Worm (Caenorhabditis elegans) whole organism, late embryonic: Measurements from ENCODE around the gene srlf-13.

Source experiments
- T23F11.4 ChIP-seq: fragments of 200-800 bp; sonication (Bioruptor generic); optimal IDR thresholded peaks from 2 replicates; lab custom pipeline; 2018; ENCODE audit warnings: mild to moderate bottlenecking, missing genetic modification characterization, missing compliant biosample characterization
- Y22D7AL.16 ChIP-seq: sonication (generic microtip); optimal IDR thresholded peaks from 2 replicates; lab custom pipeline; 2016; ENCODE audit warnings: missing genetic modification characterization, missing compliant biosample characterization
- ceh-2 ChIP-seq: sonication (generic microtip); optimal IDR thresholded peaks from 2 replicates; lab custom pipeline; 2016; ENCODE audit warnings: missing genotype, missing genetic modification characterization, missing compliant biosample characterization
- rnt-1 ChIP-seq: sonication (generic microtip); optimal IDR thresholded peaks from 2 replicates; lab custom pipeline; 2016; ENCODE audit warnings: missing genetic modification characterization, missing compliant biosample characterization

DNA sequence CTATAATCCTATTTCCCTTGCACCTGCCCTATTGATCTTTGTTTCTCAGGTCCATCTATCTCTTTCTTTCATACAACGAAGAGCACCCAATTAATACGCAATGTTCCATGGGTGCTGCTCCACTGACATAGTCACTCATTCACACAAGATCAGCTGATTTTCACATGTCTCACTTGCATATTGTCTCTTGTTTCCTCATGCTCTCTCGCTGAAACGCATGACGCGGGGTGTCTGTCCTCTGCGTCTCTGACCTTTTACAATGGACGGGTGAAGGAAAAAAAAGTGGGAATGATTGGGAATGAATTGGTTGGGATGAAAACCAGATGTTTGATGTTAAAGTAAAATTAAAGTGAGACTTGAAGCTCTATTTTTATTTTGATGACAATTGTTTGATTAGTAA, 38.9 kb upstream of the srlf-13 start:
- TF ChIP-seq rnt-1 (tag; lab: Kevin White, UChicago) (no peak), T23F11.4 (GFP tag; lab: Kevin White, UChicago) (no peak), ceh-2 (no peak), Y22D7AL.16 (tag; lab: Kevin White, UChicago) (no peak)
